Fruit fly (Drosophila melanogaster): Measurements from ENCODE around the gene NHP2.

The NHP2 gene

dm6 chr3L:14781863-14782218 is 20.1 kb downstream of the NHP2 start (continued):
- no peak for TF ChIP-seq CG4730 (GFP tag; IDR thresholded peaks at IDR 0.05)
- no peak for TF ChIP-seq MESR4 (GFP tag; optimal IDR thresholded peaks at IDR 0.05)
- no peak for TF ChIP-seq NC2β (GFP tag; optimal IDR thresholded peaks at IDR 0.05)
- TF ChIP-seq zfh2 (GFP tag; optimal IDR thresholded peaks at IDR 0.05): no peak
- peak; percentile 59 for TF ChIP-seq nerfin-1 (tag; optimal IDR thresholded peaks at IDR 0.05)
- no peak for TF ChIP-seq Sry-δ (GFP tag; optimal IDR thresholded peaks at IDR 0.05)
- TF ChIP-seq Lhr (GFP tag; optimal IDR thresholded peaks at IDR 0.05): no peak
- TF ChIP-seq Side (GFP tag; optimal IDR thresholded peaks at IDR 0.05): no peak
- TF ChIP-seq HLH3B (GFP tag; IDR thresholded peaks at IDR 0.05): no peak
- TF ChIP-seq CG12104 (GFP tag; optimal IDR thresholded peaks at IDR 0.05): peak; percentile 43
- TF ChIP-seq CG9817 (tag; optimal IDR thresholded peaks at IDR 0.05): no peak
- TF ChIP-seq bcd (GFP tag; optimal IDR thresholded peaks at IDR 0.05): no peak
- no peak for TF ChIP-seq CG12942 (GFP tag; optimal IDR thresholded peaks at IDR 0.05)
- TF ChIP-seq CG8478 (optimal IDR thresholded peaks at IDR 0.05): no peak
- TF ChIP-seq CG7963 (GFP tag; IDR thresholded peaks at IDR 0.05; ENCODE audit: partially characterized antibody): no peak
- TF ChIP-seq B-H1 (GFP tag; IDR thresholded peaks at IDR 0.05): 0 out of 3 replicates have a peak, but pooled peaks have one; percentile 6
- TF ChIP-seq sim (GFP tag; IDR thresholded peaks at IDR 0.05): no peak
- no peak for TF ChIP-seq Adf1 (GFP tag; IDR thresholded peaks at IDR 0.05)
- TF ChIP-seq Dad (GFP tag; optimal IDR thresholded peaks at IDR 0.05): no peak
- no peak for TF ChIP-seq chinmo (GFP tag; IDR thresholded peaks at IDR 0.05; ENCODE audit: partially characterized antibody)
- no peak for TF ChIP-seq H2.0 (GFP tag; IDR thresholded peaks at IDR 0.05)
- no peak for TF ChIP-seq NfI (GFP tag; optimal IDR thresholded peaks at IDR 0.05)
- no peak for TF ChIP-seq CG13287 (GFP tag; IDR thresholded peaks at IDR 0.05; ENCODE audit: partially characterized antibody)
- TF ChIP-seq sug (tag; optimal IDR thresholded peaks at IDR 0.05): no peak
- no peak for TF ChIP-seq Opbp (GFP tag; IDR thresholded peaks at IDR 0.05; ENCODE audit: partially characterized antibody)
- TF ChIP-seq zf30C (GFP tag; optimal IDR thresholded peaks at IDR 0.05): no peak
- no peak for TF ChIP-seq toy (GFP tag; IDR thresholded peaks at IDR 0.05)
- TF ChIP-seq Ptx1 (GFP tag; IDR thresholded peaks at IDR 0.05): 0 out of 2 replicates have a peak, but pooled peaks have one; percentile 4
- no peak for TF ChIP-seq tup (GFP tag; optimal IDR thresholded peaks at IDR 0.05)
- TF ChIP-seq CG5180 (GFP tag; optimal IDR thresholded peaks at IDR 0.05): no peak
- no peak for TF ChIP-seq cwo (GFP tag; optimal IDR thresholded peaks at IDR 0.05)
- no peak for TF ChIP-seq Poxn (GFP tag; IDR thresholded peaks at IDR 0.05)
- TF ChIP-seq tll (GFP tag; optimal IDR thresholded peaks at IDR 0.05): no peak
- no peak for TF ChIP-seq croc (GFP tag; conservative IDR thresholded peaks at IDR 0.05)
- TF ChIP-seq CG4282 (GFP tag; optimal IDR thresholded peaks at IDR 0.05): no peak
- no peak for TF ChIP-seq CG2889 (GFP tag; IDR thresholded peaks at IDR 0.05)
- no peak for TF ChIP-seq ken (GFP tag; IDR thresholded peaks at IDR 0.05)
- TF ChIP-seq CG10431 (GFP tag; optimal IDR thresholded peaks at IDR 0.05): no peak
- TF ChIP-seq ase (GFP tag; IDR thresholded peaks at IDR 0.05): no peak

dm6 chr3L:14781082-14781862 is 20.7 kb downstream of the NHP2 start:
- TF ChIP-seq CG6683 (GFP tag; optimal IDR thresholded peaks at IDR 0.05): peak; percentile 72
- peak; percentile 77 for TF ChIP-seq ftz-f1 (GFP tag; optimal IDR thresholded peaks at IDR 0.05)
- no peak for TF ChIP-seq ems (GFP tag; optimal IDR thresholded peaks at IDR 0.05)
- TF ChIP-seq CG16863 (GFP tag; optimal IDR thresholded peaks at IDR 0.05): peak; percentile 33
- peak in 1 of 2 experiments; percentile 58 for TF ChIP-seq Hr51 (GFP tag; optimal IDR thresholded peaks at IDR 0.05)
- TF ChIP-seq NK7.1 (GFP tag; optimal IDR thresholded peaks at IDR 0.05): no peak
- TF ChIP-seq ranshi (GFP tag; IDR thresholded peaks at IDR 0.05): no peak
- TF ChIP-seq CG6791 (GFP tag; IDR thresholded peaks at IDR 0.05; ENCODE audit: partially characterized antibody): no peak
- TF ChIP-seq jing (GFP tag; optimal IDR thresholded peaks at IDR 0.05): no peak
- no peak for TF ChIP-seq gcm2 (GFP tag; optimal IDR thresholded peaks at IDR 0.05)
- TF ChIP-seq CG15011 (GFP tag; optimal IDR thresholded peaks at IDR 0.05): peak; percentile 30
- peak; percentile 49 for TF ChIP-seq CG2875 (GFP tag; optimal IDR thresholded peaks at IDR 0.05)
- peak; percentile 72 for TF ChIP-seq Hmr (GFP tag; optimal IDR thresholded peaks at IDR 0.05)

Data from whole organism, embryonic.